Fruit fly (Drosophila melanogaster) whole organism, adult: ENCODE data around the gene grsm.

Experiments used
- CG11617 ChIP-seq: fragments of 200-800 bp; sonication (Bioruptor generic); optimal IDR thresholded peaks from 2 replicates; lab custom pipeline; 2017; ENCODE audit warnings: mild to moderate bottlenecking, missing biosample characterization, missing genetic modification reagents, missing genetic modification characterization
- CG12768 ChIP-seq: fragments of 200-800 bp; sonication (Bioruptor generic); optimal IDR thresholded peaks from 2 replicates; lab custom pipeline; 2017; ENCODE audit warnings: missing biosample characterization, missing genetic modification characterization, mild to moderate bottlenecking, moderate library complexity, missing genetic modification reagents
- CG14711 ChIP-seq: fragments of 200-800 bp; sonication (Bioruptor generic); optimal IDR thresholded peaks from 2 replicates; lab custom pipeline; 2018; ENCODE audit warnings: missing biosample characterization, mild to moderate bottlenecking, missing genetic modification characterization, moderate library complexity
- CG1620 ChIP-seq: fragments of 200-800 bp; sonication (Bioruptor generic); optimal IDR thresholded peaks from 2 replicates; lab custom pipeline; 2016; ENCODE audit warnings: missing biosample characterization, missing genetic modification characterization
- CG33017 ChIP-seq: fragments of 200-800 bp; sonication (Bioruptor generic); optimal IDR thresholded peaks from 2 replicates; lab custom pipeline; 2018; ENCODE audit warnings: missing biosample characterization, mild to moderate bottlenecking, missing genetic modification characterization, moderate library complexity
- CG5204 ChIP-seq: fragments of 200-800 bp; sonication (Bioruptor generic); optimal IDR thresholded peaks from 2 replicates; lab custom pipeline; 2016; ENCODE audit warnings: missing biosample characterization, missing genetic modification characterization
- CG7045 ChIP-seq: fragments of 200-800 bp; sonication (Bioruptor generic); optimal IDR thresholded peaks from 2 replicates; lab custom pipeline; 2017; ENCODE audit warnings: missing biosample characterization, mild to moderate bottlenecking, missing genetic modification characterization
- CG7101 ChIP-seq: fragments of 200-800 bp; sonication (Bioruptor generic); optimal IDR thresholded peaks from 2 replicates; lab custom pipeline; 2018; ENCODE audit warnings: missing biosample characterization, mild to moderate bottlenecking, missing genetic modification characterization, moderate library complexity
- Clk ChIP-seq: fragments of 200-800 bp; sonication (Bioruptor generic); optimal IDR thresholded peaks from 2 replicates; lab custom pipeline; 2017; ENCODE audit warnings: missing biosample characterization, missing genetic modification characterization
- Crg-1 ChIP-seq: fragments of 200-800 bp; sonication (Bioruptor generic); optimal IDR thresholded peaks from 2 replicates; lab custom pipeline; 2016; ENCODE audit warnings: missing biosample characterization, missing genetic modification characterization
- Hr96 ChIP-seq: fragments of 200-800 bp; sonication (Bioruptor generic); optimal IDR thresholded peaks from 2 replicates; lab custom pipeline; 2016; ENCODE audit warnings: missing biosample characterization, missing genetic modification characterization
- Mnt ChIP-seq: fragments of 200-800 bp; sonication (Bioruptor generic); optimal IDR thresholded peaks from 2 replicates; lab custom pipeline; 2016; ENCODE audit warnings: missing biosample characterization, mild to moderate bottlenecking, missing genetic modification characterization
- bab1 ChIP-seq: fragments of 200-800 bp; sonication (Bioruptor generic); optimal IDR thresholded peaks from 3 replicates; lab custom pipeline; 2019; ENCODE audit warnings: missing biosample characterization, mild to moderate bottlenecking, missing genetic modification characterization, moderate library complexity
- cic ChIP-seq: fragments of 200-800 bp; sonication (Bioruptor generic); optimal IDR thresholded peaks from 2 replicates; lab custom pipeline; 2017; ENCODE audit warnings: missing biosample characterization, mild to moderate bottlenecking, missing genetic modification characterization, moderate library complexity
- cnc ChIP-seq, 2 experiments: fragments of >200 bp; optimal IDR thresholded peaks; 2 replicates each; lab custom pipeline; 2017
- kay ChIP-seq: fragments of 200-800 bp; sonication (Bioruptor generic); peaks from one replicate; lab custom pipeline; 2016; ENCODE audit warnings: missing biosample characterization, missing genetic modification characterization, borderline replicate concordance
- ovo ChIP-seq: fragments of 200-800 bp; sonication (Bioruptor generic); optimal IDR thresholded peaks from 2 replicates; lab custom pipeline; 2016; ENCODE audit warnings: missing biosample characterization, missing genetic modification characterization
- pad ChIP-seq: fragments of 200-800 bp; sonication (Bioruptor generic); optimal IDR thresholded peaks from 3 replicates; lab custom pipeline; 2017; ENCODE audit warnings: missing biosample characterization, missing genetic modification characterization, mild to moderate bottlenecking, moderate library complexity, missing genetic modification reagents
- tj ChIP-seq: fragments of 200-800 bp; sonication (Bioruptor generic); optimal IDR thresholded peaks from 3 replicates; lab custom pipeline; 2017; ENCODE audit warnings: missing biosample characterization, mild to moderate bottlenecking, missing genetic modification characterization, moderate library complexity
- toe ChIP-seq: fragments of 200-800 bp; sonication (Bioruptor generic); optimal IDR thresholded peaks from 2 replicates; lab custom pipeline; 2016; ENCODE audit warnings: missing biosample characterization, missing genetic modification characterization

grsm gene

DNA sequence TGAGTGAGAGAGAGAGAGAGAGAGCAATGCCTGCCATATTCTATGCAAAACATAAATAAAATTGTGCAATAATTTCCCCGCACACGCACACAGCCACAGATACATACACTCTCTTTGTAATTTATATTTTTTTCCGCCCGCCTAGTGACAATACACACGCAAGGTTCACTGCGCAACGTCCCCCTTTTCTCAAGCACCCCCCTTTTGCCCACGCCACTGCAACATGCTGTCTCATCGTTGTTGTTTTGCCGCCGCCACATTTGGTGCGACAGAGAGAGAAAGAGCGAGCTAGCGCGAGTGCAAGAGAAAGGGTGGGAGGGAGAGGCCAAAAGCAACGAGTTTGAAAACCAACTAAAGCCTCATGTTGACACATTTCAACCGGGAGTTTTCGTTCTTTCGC is 44.8 kb upstream of the grsm start:
- TF ChIP-seq CG11617 (GFP tag; lab: Kevin White, UChicago) (peak; percentile 65), cic (GFP tag; lab: Kevin White, UChicago) (peak; percentile 83), CG7101 (tag; lab: Kevin White, UChicago) (peak; percentile 62), pad (GFP tag; lab: Kevin White, UChicago) (peak; percentile 87), Clk (GFP tag; lab: Kevin White, UChicago) (peak; percentile 30), tj (GFP tag; lab: Kevin White, UChicago) (peak; percentile 80), bab1 (peak; percentile 6), Mnt (GFP tag; lab: Kevin White, UChicago) (peak; percentile 84), CG5204 (GFP tag; lab: Kevin White, UChicago) (no peak), ovo (GFP tag; lab: Kevin White, UChicago) (peak; percentile 48), kay (GFP tag; lab: Kevin White, UChicago) (no peak), cnc (optimal IDR thresholded peaks at IDR 0.05; lab: Kevin White, UChicago) (peak; percentile 91 to 95), toe (peak; percentile 37), CG33017 (peak; percentile 42), CG14711 (peak; percentile 63), CG12768 (GFP tag; lab: Kevin White, UChicago) (peak; percentile 80), Hr96 (GFP tag; lab: Kevin White, UChicago) (peak; percentile 72), CG7045 (peak; percentile 34), Crg-1 (peak; percentile 63), CG1620 (GFP tag; lab: Kevin White, UChicago) (peak; percentile 71)

- TF ChIP-seq Clk (GFP tag; lab: Kevin White, UChicago): no peak
- no peak for TF ChIP-seq CG5204 (GFP tag; lab: Kevin White, UChicago)
- TF ChIP-seq cic (GFP tag; lab: Kevin White, UChicago): no peak
- TF ChIP-seq cnc (optimal IDR thresholded peaks at IDR 0.05; lab: Kevin White, UChicago): no peak
- no peak for TF ChIP-seq ovo (GFP tag; lab: Kevin White, UChicago)
- TF ChIP-seq CG1620 (GFP tag; lab: Kevin White, UChicago): no peak
- no peak for TF ChIP-seq kay (GFP tag; lab: Kevin White, UChicago)
- TF ChIP-seq toe: no peak
- TF ChIP-seq CG7045: no peak
- TF ChIP-seq CG33017: no peak
- no peak for TF ChIP-seq bab1
- TF ChIP-seq CG11617 (GFP tag; lab: Kevin White, UChicago): no peak
- TF ChIP-seq pad (GFP tag; lab: Kevin White, UChicago): no peak
- TF ChIP-seq Hr96 (GFP tag; lab: Kevin White, UChicago): no peak
- TF ChIP-seq CG14711: no peak
- no peak for TF ChIP-seq Crg-1
- no peak for TF ChIP-seq Mnt (GFP tag; lab: Kevin White, UChicago)
- no peak for TF ChIP-seq CG12768 (GFP tag; lab: Kevin White, UChicago)
Measured at dm6 chr3R:13011621-13011963, 44.1 kb upstream of the grsm start, which contains the start of gene CtBP. TSS of gene CtBP (plus strand) at chr3R:13011649.

DNA sequence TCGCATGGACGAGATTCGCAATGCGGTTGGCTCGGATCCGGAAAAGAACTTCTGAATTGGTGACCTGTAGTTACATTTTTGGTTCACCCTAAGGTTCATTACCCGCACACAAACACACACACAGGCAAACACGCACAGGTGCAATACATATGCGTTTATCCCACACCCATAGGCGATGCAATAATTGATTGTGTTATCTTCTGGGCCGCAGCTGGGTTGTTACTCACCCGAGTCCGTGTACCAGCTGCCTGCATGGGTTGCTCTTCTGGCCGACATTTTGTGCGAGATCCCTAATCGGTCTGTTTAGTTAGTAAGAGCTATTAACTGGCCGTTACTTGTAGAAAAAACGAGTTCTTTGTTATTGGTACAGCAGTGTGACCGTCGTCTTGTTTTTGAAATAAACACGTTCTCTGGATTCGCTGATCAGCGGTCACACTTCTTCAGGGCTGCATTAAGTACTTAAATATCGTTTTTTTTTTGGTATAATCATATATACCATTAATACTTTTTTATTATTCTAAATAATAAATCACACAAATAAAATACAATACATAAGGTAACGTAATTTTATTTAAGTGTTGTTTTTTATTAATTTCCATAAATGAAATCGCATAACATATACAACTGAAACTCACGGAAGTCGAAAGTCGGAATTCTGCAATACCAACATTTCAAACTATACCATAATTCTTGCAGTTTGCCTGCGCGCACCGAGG is 43.6 kb upstream of the grsm start, which contains the start of gene CG8031:
Gene CG8031 (minus strand): TSS at position 406 of the 716 bp plus-strand sequence.
- TF ChIP-seq CG5204 (GFP tag; lab: Kevin White, UChicago) (no peak), CG14711 (no peak), pad (GFP tag; lab: Kevin White, UChicago) (no peak), CG1620 (GFP tag; lab: Kevin White, UChicago) (no peak), Crg-1 (no peak), CG7045 (no peak), CG33017 (no peak), toe (no peak), cnc (optimal IDR thresholded peaks at IDR 0.05; lab: Kevin White, UChicago) (no peak), Hr96 (GFP tag; lab: Kevin White, UChicago) (no peak), ovo (GFP tag; lab: Kevin White, UChicago) (no peak), CG11617 (GFP tag; lab: Kevin White, UChicago) (no peak), Clk (GFP tag; lab: Kevin White, UChicago) (no peak), kay (GFP tag; lab: Kevin White, UChicago) (no peak), Mnt (GFP tag; lab: Kevin White, UChicago) (peak; percentile 51), CG12768 (GFP tag; lab: Kevin White, UChicago) (no peak), bab1 (peak; percentile 21), tj (GFP tag; lab: Kevin White, UChicago) (no peak), CG7101 (tag; lab: Kevin White, UChicago) (peak; percentile 53), cic (GFP tag; lab: Kevin White, UChicago) (no peak)

DNA sequence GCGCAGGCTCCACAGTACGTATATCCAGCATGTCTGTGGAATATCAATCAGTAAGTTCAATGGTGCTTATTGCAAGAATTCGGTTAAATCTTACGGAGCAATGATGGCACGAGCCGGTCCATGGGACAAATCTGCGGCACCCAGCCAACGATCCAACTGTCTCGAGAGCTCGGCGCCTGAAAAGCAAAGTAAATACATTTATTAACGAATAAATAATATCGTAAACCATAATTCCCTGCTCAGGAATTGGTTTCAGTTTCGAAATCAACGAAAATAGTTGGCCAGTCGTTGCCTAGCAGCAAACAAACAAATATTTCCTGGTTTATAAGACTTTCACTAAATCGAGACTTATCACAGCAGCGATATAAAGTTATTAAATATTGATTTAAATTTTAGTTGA is 42.1 kb upstream of the grsm start, which contains the start of gene CG11656:
Gene CG11656 (plus strand): TSS at position 301 of the 400 bp plus-strand sequence.
- TF ChIP-seq cnc (optimal IDR thresholded peaks at IDR 0.05; lab: Kevin White, UChicago) (no peak), cic (GFP tag; lab: Kevin White, UChicago) (no peak), tj (GFP tag; lab: Kevin White, UChicago) (no peak), Hr96 (GFP tag; lab: Kevin White, UChicago) (no peak), CG1620 (GFP tag; lab: Kevin White, UChicago) (no peak), CG7101 (tag; lab: Kevin White, UChicago) (no peak), Crg-1 (no peak), Mnt (GFP tag; lab: Kevin White, UChicago) (no peak), CG33017 (no peak), Clk (GFP tag; lab: Kevin White, UChicago) (no peak), CG12768 (GFP tag; lab: Kevin White, UChicago) (no peak), CG7045 (no peak), CG14711 (no peak), CG5204 (GFP tag; lab: Kevin White, UChicago) (no peak), bab1 (no peak)

dm6 chr3R:12998234-12998591 is 30.7 kb upstream of the grsm start:
- no peak for TF ChIP-seq ovo (GFP tag; lab: Kevin White, UChicago)
- no peak for TF ChIP-seq Clk (GFP tag; lab: Kevin White, UChicago)
- no peak for TF ChIP-seq toe
- TF ChIP-seq CG14711: no peak
- no peak for TF ChIP-seq CG12768 (GFP tag; lab: Kevin White, UChicago)
- no peak for TF ChIP-seq Crg-1
- TF ChIP-seq Hr96 (GFP tag; lab: Kevin White, UChicago): no peak
- no peak for TF ChIP-seq Mnt (GFP tag; lab: Kevin White, UChicago)
- TF ChIP-seq tj (GFP tag; lab: Kevin White, UChicago): no peak
- no peak for TF ChIP-seq cnc (optimal IDR thresholded peaks at IDR 0.05; lab: Kevin White, UChicago)
- TF ChIP-seq CG1620 (GFP tag; lab: Kevin White, UChicago): no peak
- TF ChIP-seq CG5204 (GFP tag; lab: Kevin White, UChicago): no peak
- TF ChIP-seq pad (GFP tag; lab: Kevin White, UChicago): no peak
- TF ChIP-seq kay (GFP tag; lab: Kevin White, UChicago): no peak
- TF ChIP-seq bab1: no peak
- no peak for TF ChIP-seq CG11617 (GFP tag; lab: Kevin White, UChicago)
- no peak for TF ChIP-seq CG7101 (tag; lab: Kevin White, UChicago)
- TF ChIP-seq CG7045: no peak
- no peak for TF ChIP-seq cic (GFP tag; lab: Kevin White, UChicago)
